Worm (Caenorhabditis elegans): Measurements from ENCODE around the gene Y46G5A.15.

Y46G5A.15 gene

ce11 chrII:12738284-12739201 is 46.7 kb downstream of the Y46G5A.15 start, which contains the start of gene pisy-1:
Gene pisy-1 (minus strand): TSS chrII:12738334.
- TF ChIP-seq ama-1 (optimal IDR thresholded peaks at IDR 0.05) (no peak), aha-1 (tag; optimal IDR thresholded peaks at IDR 0.05) (no peak), mep-1 (tag; optimal IDR thresholded peaks at IDR 0.05) (no peak), swsn-7 (tag; optimal IDR thresholded peaks at IDR 0.05) (peak; percentile 21), elt-3 (tag; optimal IDR thresholded peaks at IDR 0.05) (no peak), pqm-1 (tag; optimal IDR thresholded peaks at IDR 0.05) (no peak), lin-39 (tag; optimal IDR thresholded peaks at IDR 0.05) (peak; percentile 34), zip-4 (GFP tag; optimal IDR thresholded peaks at IDR 0.05) (no peak), tlp-1 (tag; optimal IDR thresholded peaks at IDR 0.05) (no peak), ets-5 (GFP tag; IDR thresholded peaks at IDR 0.05) (no peak), ces-1 (GFP tag; optimal IDR thresholded peaks at IDR 0.05) (no peak), mab-9 (GFP tag; IDR thresholded peaks at IDR 0.05) (no peak), efl-1 (optimal IDR thresholded peaks at IDR 0.05) (peak; percentile 65 to 86), efl-1 (GFP tag; optimal IDR thresholded peaks at IDR 0.05 in 1 of 2) (peak; percentile 89 to 98), nhr-28 (tag; optimal IDR thresholded peaks at IDR 0.05) (no peak), xbp-1 (tag; optimal IDR thresholded peaks at IDR 0.05) (peak; percentile 60), ceh-63 (GFP tag; optimal IDR thresholded peaks at IDR 0.05) (no peak), unc-86 (tag; optimal IDR thresholded peaks at IDR 0.05) (no peak), Y116A8C.19 (tag; optimal IDR thresholded peaks at IDR 0.05; ENCODE audit: borderline replicate concordance) (no peak), ceh-90 (tag; optimal IDR thresholded peaks at IDR 0.05) (no peak), elt-2 (tag; optimal IDR thresholded peaks at IDR 0.05) (no peak), lin-15B (tag; optimal IDR thresholded peaks at IDR 0.05) (peak; percentile 53), nhr-71 (tag; optimal IDR thresholded peaks at IDR 0.05) (no peak), fkh-10 (GFP tag; optimal IDR thresholded peaks at IDR 0.05) (no peak), nhr-77 (tag; optimal IDR thresholded peaks at IDR 0.05) (no peak), nhr-12 (tag; optimal IDR thresholded peaks at IDR 0.05) (no peak), ceh-8 (GFP tag; optimal IDR thresholded peaks at IDR 0.05) (no peak), ztf-11 (tag; optimal IDR thresholded peaks at IDR 0.05) (no peak), nhr-20 (tag; optimal IDR thresholded peaks at IDR 0.05) (peak; percentile 14), jun-1 (tag; optimal IDR thresholded peaks at IDR 0.05) (no peak), egl-27 (tag; optimal IDR thresholded peaks at IDR 0.05) (no peak), mdl-1 (tag; optimal IDR thresholded peaks at IDR 0.05) (peak in 1 of 2 experiments; percentile 52), vab-15 (tag; optimal IDR thresholded peaks at IDR 0.05) (peak; percentile 53), nhr-85 (tag) (no peak), sup-37 (GFP tag; optimal IDR thresholded peaks at IDR 0.05) (no peak), efl-3 (GFP tag; optimal IDR thresholded peaks at IDR 0.05) (no peak), fos-1 (tag; optimal IDR thresholded peaks at IDR 0.05) (no peak), aly-2 (tag; optimal IDR thresholded peaks at IDR 0.05) (no peak), nhr-76 (tag; optimal IDR thresholded peaks at IDR 0.05) (no peak), C34B4.2 (tag; optimal IDR thresholded peaks at IDR 0.05) (no peak), zag-1 (tag; optimal IDR thresholded peaks at IDR 0.05) (no peak), skn-1 (tag; optimal IDR thresholded peaks at IDR 0.05) (peak; percentile 68), C16A3.4 (tag; optimal IDR thresholded peaks at IDR 0.05) (peak; percentile 37), snpc-4 (tag; optimal IDR thresholded peaks at IDR 0.05) (peak; percentile 53), unc-30 (tag; optimal IDR thresholded peaks at IDR 0.05) (no peak), sox-4 (tag; optimal IDR thresholded peaks at IDR 0.05) (no peak), egl-13 (tag; optimal IDR thresholded peaks at IDR 0.05) (no peak), dsc-1 (tag; optimal IDR thresholded peaks at IDR 0.05) (peak; percentile 9), tbx-2 (tag; optimal IDR thresholded peaks at IDR 0.05) (peak; percentile 45), nhr-47 (tag; optimal IDR thresholded peaks at IDR 0.05) (no peak), lir-3 (tag; optimal IDR thresholded peaks at IDR 0.05; ENCODE audit: poor library complexity) (no peak), nhr-90 (tag; optimal IDR thresholded peaks at IDR 0.05; ENCODE audit: poor library complexity) (no peak)
